Fruit fly (Drosophila melanogaster) whole organism, prepupa: ENCODE measurements around the gene Afti.

Experiments used
- Blimp-1 ChIP-seq: fragments of 200-800 bp; sonication (Bioruptor generic); optimal IDR thresholded peaks from 3 replicates; lab custom pipeline; 2017; ENCODE audit warnings: missing biosample characterization, missing genetic modification characterization, mild to moderate bottlenecking, moderate library complexity, missing genetic modification reagents
- CG10631 ChIP-seq: fragments of 200-800 bp; sonication (Bioruptor generic); optimal IDR thresholded peaks from 2 replicates; lab custom pipeline; 2016; ENCODE audit warnings: missing biosample characterization, missing genetic modification characterization
- CG10669 ChIP-seq: fragments of 200-800 bp; sonication (Bioruptor generic); optimal IDR thresholded peaks from 3 replicates; lab custom pipeline; 2018; ENCODE audit warnings: missing biosample characterization, mild to moderate bottlenecking, missing genetic modification characterization, moderate library complexity
- CG11294 ChIP-seq: fragments of 200-800 bp; sonication (Bioruptor generic); IDR thresholded peaks from 2 replicates; pipeline ENCODE4 v1.3.6; 2022; ENCODE audit warnings: missing biosample characterization, missing genetic modification characterization
- CG11762 ChIP-seq: fragments of 200-800 bp; sonication (Bioruptor generic); optimal IDR thresholded peaks from 3 replicates; lab custom pipeline; 2016; ENCODE audit warnings: missing biosample characterization, missing genetic modification characterization; ENCODE audit not compliant: insufficient read depth
- CG11902 ChIP-seq: fragments of 200-800 bp; sonication (Bioruptor generic); optimal IDR thresholded peaks from 3 replicates; lab custom pipeline; 2016; ENCODE audit warnings: missing biosample characterization, missing genetic modification characterization
- CG15336 ChIP-seq: fragments of 200-800 bp; sonication (Bioruptor generic); IDR thresholded peaks from 2 replicates; pipeline ENCODE4 v1.3.6; 2022; ENCODE audit warnings: missing biosample characterization, missing genetic modification characterization
- CG3032 ChIP-seq: fragments of 200-800 bp; optimal IDR thresholded peaks from 2 replicates; lab custom pipeline; 2019; ENCODE audit warnings: missing biosample characterization, mild to moderate bottlenecking, missing genetic modification characterization, moderate library complexity
- CG31627 ChIP-seq: fragments of 200-800 bp; sonication (Bioruptor generic); optimal IDR thresholded peaks from 3 replicates; lab custom pipeline; 2016; ENCODE audit warnings: missing biosample characterization, missing genetic modification characterization
- CG3919 ChIP-seq: fragments of 200-800 bp; sonication (Bioruptor generic); optimal IDR thresholded peaks from 3 replicates; lab custom pipeline; 2016; ENCODE audit warnings: missing biosample characterization, missing genetic modification characterization
- CG4318 ChIP-seq: fragments of 200-800 bp; sonication (Bioruptor generic); optimal IDR thresholded peaks from 3 replicates; lab custom pipeline; 2017; ENCODE audit warnings: missing biosample characterization, mild to moderate bottlenecking, missing genetic modification characterization
- CG6163 ChIP-seq: fragments of 200-800 bp; sonication (Bioruptor generic); IDR thresholded peaks from 3 replicates; pipeline ENCODE4 v1.3.6; 2022; ENCODE audit warnings: missing biosample characterization, missing genetic modification characterization
- CG6276 ChIP-seq: fragments of 200-800 bp; sonication (Bioruptor generic); optimal IDR thresholded peaks from 2 replicates; lab custom pipeline; 2017; ENCODE audit warnings: missing biosample characterization, mild to moderate bottlenecking, missing genetic modification characterization
- CG6792 ChIP-seq: fragments of 200-800 bp; sonication (Bioruptor generic); optimal IDR thresholded peaks from 3 replicates; lab custom pipeline; 2016; ENCODE audit warnings: missing biosample characterization, missing genetic modification characterization
- CG6808 ChIP-seq: fragments of 200-800 bp; sonication (Bioruptor generic); optimal IDR thresholded peaks from 3 replicates; lab custom pipeline; 2017; ENCODE audit warnings: missing biosample characterization, missing genetic modification characterization, mild to moderate bottlenecking, moderate library complexity, missing genetic modification reagents
- CG6854 ChIP-seq: fragments of 200-800 bp; sonication (Bioruptor generic); optimal IDR thresholded peaks from 2 replicates; lab custom pipeline; 2017; ENCODE audit warnings: missing biosample characterization, mild to moderate bottlenecking, missing genetic modification characterization
- CG7368 ChIP-seq: fragments of 200-800 bp; sonication (Bioruptor generic); optimal IDR thresholded peaks from 3 replicates; lab custom pipeline; 2016; ENCODE audit warnings: missing biosample characterization, missing genetic modification characterization
- CG8119 ChIP-seq: fragments of 200-800 bp; sonication (Bioruptor generic); IDR thresholded peaks from 3 replicates; pipeline ENCODE4 v1.3.6; 2022; ENCODE audit warnings: missing biosample characterization, missing genetic modification characterization
- CG8319 ChIP-seq: fragments of 200-800 bp; sonication (Bioruptor generic); optimal IDR thresholded peaks from 3 replicates; lab custom pipeline; 2016; ENCODE audit warnings: missing biosample characterization, missing genetic modification characterization
- CG8632 ChIP-seq: fragments of 200-800 bp; sonication (Bioruptor generic); optimal IDR thresholded peaks from 3 replicates; lab custom pipeline; 2016; ENCODE audit warnings: missing biosample characterization, missing genetic modification characterization
- CG9139 ChIP-seq: fragments of 200-800 bp; sonication (Bioruptor generic); optimal IDR thresholded peaks from 3 replicates; lab custom pipeline; 2017; ENCODE audit warnings: missing biosample characterization, mild to moderate bottlenecking, missing genetic modification characterization
- Eip75B ChIP-seq: fragments of 200-800 bp; sonication (Bioruptor generic); optimal IDR thresholded peaks from 3 replicates; lab custom pipeline; 2016; ENCODE audit warnings: missing biosample characterization, missing genetic modification characterization
- Eip78C ChIP-seq: fragments of 200-800 bp; sonication (Bioruptor generic); peaks from one replicate; lab custom pipeline; 2016; ENCODE audit warnings: missing biosample characterization, missing genetic modification characterization
- Eip93F ChIP-seq: fragments of 200-800 bp; sonication (Bioruptor generic); optimal IDR thresholded peaks from 2 replicates; lab custom pipeline; 2016; ENCODE audit warnings: missing biosample characterization, mild to moderate bottlenecking, missing genetic modification characterization
- Ets21C ChIP-seq: fragments of 200-800 bp; sonication (Bioruptor generic); optimal IDR thresholded peaks from 3 replicates; lab custom pipeline; 2016; ENCODE audit warnings: missing biosample characterization, missing genetic modification characterization
- Ets96B ChIP-seq: fragments of 200-800 bp; optimal IDR thresholded peaks from 2 replicates; lab custom pipeline; 2019; ENCODE audit warnings: missing biosample characterization, mild to moderate bottlenecking, missing genetic modification characterization, moderate library complexity
- Gug ChIP-seq: fragments of 200-800 bp; sonication (Bioruptor generic); IDR thresholded peaks from 2 replicates; pipeline ENCODE4 v1.3.6; 2022; ENCODE audit warnings: missing biosample characterization, missing genetic modification characterization
- Hr38 ChIP-seq: sonication (Bioruptor generic); optimal IDR thresholded peaks from 2 replicates; lab custom pipeline; 2016; ENCODE audit warnings: missing biosample characterization, missing genetic modification characterization
- Hr39 ChIP-seq: fragments of 200-800 bp; sonication (Bioruptor generic); optimal IDR thresholded peaks from 2 replicates; lab custom pipeline; 2016; ENCODE audit warnings: missing biosample characterization, missing genetic modification characterization
- Lpt ChIP-seq: fragments of 200-800 bp; sonication (Bioruptor generic); optimal IDR thresholded peaks from 3 replicates; lab custom pipeline; 2016; ENCODE audit warnings: missing biosample characterization, missing genetic modification characterization
- OdsH ChIP-seq: fragments of 200-800 bp; sonication (Bioruptor generic); optimal IDR thresholded peaks from 3 replicates; lab custom pipeline; 2016; ENCODE audit warnings: missing biosample characterization, missing genetic modification characterization
- Smox ChIP-seq: fragments of 200-800 bp; sonication (Bioruptor generic); optimal IDR thresholded peaks from 3 replicates; lab custom pipeline; 2016; ENCODE audit warnings: missing biosample characterization, missing genetic modification characterization
- Sox14 ChIP-seq: fragments of 200-800 bp; sonication (Bioruptor generic); optimal IDR thresholded peaks from 3 replicates; lab custom pipeline; 2016; ENCODE audit warnings: missing biosample characterization, missing genetic modification characterization
- Sox15 ChIP-seq: fragments of 200-800 bp; sonication (Bioruptor generic); optimal IDR thresholded peaks from 3 replicates; lab custom pipeline; 2016; ENCODE audit warnings: missing biosample characterization, missing genetic modification characterization
- achi ChIP-seq: fragments of 200-800 bp; sonication (Bioruptor generic); optimal IDR thresholded peaks from 3 replicates; lab custom pipeline; 2016; ENCODE audit warnings: missing biosample characterization, missing genetic modification characterization
- acj6 ChIP-seq: fragments of 200-800 bp; sonication (Bioruptor generic); optimal IDR thresholded peaks from 3 replicates; lab custom pipeline; 2016; ENCODE audit warnings: missing biosample characterization, missing genetic modification characterization
- dsx ChIP-seq: fragments of 200-800 bp; optimal IDR thresholded peaks from 3 replicates; lab custom pipeline; 2019; ENCODE audit warnings: missing biosample characterization, mild to moderate bottlenecking, missing genetic modification characterization, moderate library complexity; ENCODE audit not compliant: poor library complexity, severe bottlenecking
- eg ChIP-seq: fragments of 200-800 bp; sonication (Bioruptor generic); IDR thresholded peaks from 3 replicates; pipeline ENCODE4 v1.3.6; 2022; ENCODE audit warnings: missing biosample characterization, missing genetic modification characterization
- esn ChIP-seq: fragments of 200-800 bp; sonication (Bioruptor generic); optimal IDR thresholded peaks from 2 replicates; lab custom pipeline; 2016; ENCODE audit warnings: missing biosample characterization, mild to moderate bottlenecking, missing genetic modification characterization, moderate library complexity
- fd59A ChIP-seq: fragments of 200-800 bp; sonication (Bioruptor generic); optimal IDR thresholded peaks from 2 replicates; lab custom pipeline; 2017; ENCODE audit warnings: missing biosample characterization, mild to moderate bottlenecking, missing genetic modification characterization, missing genetic modification reagents
- fkh ChIP-seq: fragments of 200-800 bp; sonication (Bioruptor generic); optimal IDR thresholded peaks from 3 replicates; lab custom pipeline; 2017; ENCODE audit warnings: missing biosample characterization, mild to moderate bottlenecking, missing genetic modification characterization, moderate library complexity
- net ChIP-seq: fragments of 200-800 bp; sonication (Bioruptor generic); optimal IDR thresholded peaks from 3 replicates; lab custom pipeline; 2016; ENCODE audit warnings: missing biosample characterization, missing genetic modification characterization
- pdm3 ChIP-seq: fragments of 200-800 bp; sonication (Bioruptor generic); optimal IDR thresholded peaks from 3 replicates; lab custom pipeline; 2016; ENCODE audit warnings: missing biosample characterization, missing genetic modification characterization
- spab ChIP-seq: fragments of 200-800 bp; sonication (Bioruptor generic); optimal IDR thresholded peaks from 2 replicates; lab custom pipeline; 2017; ENCODE audit warnings: missing biosample characterization, mild to moderate bottlenecking, missing genetic modification characterization, missing genetic modification reagents
- svp ChIP-seq: fragments of 200-800 bp; sonication (Bioruptor generic); peaks from one replicate; lab custom pipeline; 2016; ENCODE audit warnings: missing biosample characterization, missing genetic modification characterization
- topi ChIP-seq: fragments of 200-800 bp; sonication (Bioruptor generic); optimal IDR thresholded peaks from 3 replicates; lab custom pipeline; 2016; ENCODE audit warnings: missing biosample characterization, missing genetic modification characterization
- vri ChIP-seq: fragments of 200-800 bp; sonication (Bioruptor generic); optimal IDR thresholded peaks from 3 replicates; lab custom pipeline; 2016; ENCODE audit warnings: missing biosample characterization, mild to moderate bottlenecking, missing genetic modification characterization

The Afti gene

dm6 chr3R:14373828-14374217 is 47.3 kb upstream of the Afti start (continued):
- TF ChIP-seq CG11762 (GFP tag; lab: Kevin White, UChicago) (peak; percentile 3), CG6854 (GFP tag; lab: Kevin White, UChicago) (no peak), CG15336 (peak; percentile 84), esn (no peak), Smox (GFP tag; lab: Kevin White, UChicago) (no peak), vri (no peak), fd59A (GFP tag; lab: Kevin White, UChicago) (no peak), acj6 (GFP tag; lab: Kevin White, UChicago) (peak; percentile 67), CG10631 (GFP tag; lab: Kevin White, UChicago) (peak; percentile 44), Hr39 (GFP tag; lab: Kevin White, UChicago) (no peak), CG9139 (GFP tag; lab: Kevin White, UChicago) (no peak), OdsH (GFP tag; lab: Kevin White, UChicago) (peak; percentile 73), Eip75B (GFP tag; lab: Kevin White, UChicago) (no peak), CG7368 (GFP tag; lab: Kevin White, UChicago) (peak; percentile 14), Ets21C (no peak), Sox15 (no peak), Ets96B (tag; lab: Kevin White, UChicago) (peak; percentile 86)

DNA sequence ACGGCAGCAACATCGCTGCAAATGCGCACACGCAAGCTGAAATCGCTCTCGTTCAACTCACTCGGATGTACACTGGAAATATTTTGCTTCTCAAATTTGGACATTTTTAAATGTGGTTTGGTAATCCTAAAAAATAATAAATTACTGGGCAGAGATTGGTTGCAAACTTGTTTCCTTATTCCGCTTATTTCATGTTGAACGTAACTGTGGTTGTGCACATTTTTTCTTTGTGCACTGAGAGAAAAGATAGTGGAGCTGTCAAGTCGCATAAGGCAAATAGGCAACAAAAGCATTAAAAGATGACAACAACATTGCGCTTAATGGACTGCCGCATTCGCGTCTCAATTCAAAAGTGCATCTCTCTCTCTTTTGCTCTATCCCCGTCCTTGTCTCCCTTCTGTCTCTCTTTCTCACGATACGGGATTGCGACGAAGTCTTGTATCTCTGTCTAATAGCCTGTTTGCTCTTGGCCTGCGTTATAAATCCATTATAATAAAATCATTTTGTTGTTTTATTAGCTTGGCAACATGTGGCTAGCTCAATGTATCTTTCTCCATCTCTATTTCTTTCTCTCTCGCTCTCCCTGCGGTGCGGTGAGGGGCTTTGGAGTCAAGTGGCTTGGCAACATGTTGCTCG is 46.8 kb upstream of the Afti start:
- peak; percentile 97 for TF ChIP-seq CG6163 (GFP tag; lab: Robert Waterston, UW)
- peak; percentile 100 for TF ChIP-seq CG8119 (GFP tag; lab: Robert Waterston, UW)
- peak; percentile 98 for TF ChIP-seq CG4318 (GFP tag; lab: Kevin White, UChicago)
- TF ChIP-seq CG11294 (GFP tag; lab: Robert Waterston, UW) = peak; percentile 90
- TF ChIP-seq Eip75B (GFP tag; lab: Kevin White, UChicago) = peak; percentile 96
- TF ChIP-seq CG10669 (GFP tag; lab: Kevin White, UChicago) = peak; percentile 96
- peak; percentile 74 for TF ChIP-seq vri
- peak; percentile 88 for TF ChIP-seq CG11902
- peak; percentile 88 for TF ChIP-seq CG6808 (GFP tag; lab: Kevin White, UChicago)
- peak; percentile 96 for TF ChIP-seq CG6276
- TF ChIP-seq Eip78C = peak; percentile 99
- peak; percentile 92 for TF ChIP-seq svp
- no peak for TF ChIP-seq CG6854 (GFP tag; lab: Kevin White, UChicago)
- peak; percentile 99 for TF ChIP-seq pdm3 (GFP tag; lab: Kevin White, UChicago)
- TF ChIP-seq Ets21C = peak; percentile 88
- TF ChIP-seq CG8319 (GFP tag; lab: Kevin White, UChicago) = peak; percentile 92
- TF ChIP-seq CG11762 (GFP tag; lab: Kevin White, UChicago) = peak; percentile 93
- peak; percentile 98 for TF ChIP-seq Lpt
- TF ChIP-seq fkh (GFP tag; lab: Kevin White, UChicago) = peak; percentile 43
- peak; percentile 94 for TF ChIP-seq esn
- peak; percentile 95 for TF ChIP-seq eg (GFP tag; lab: Robert Waterston, UW)
- peak; percentile 94 for TF ChIP-seq CG31627
- peak; percentile 92 for TF ChIP-seq CG9139 (GFP tag; lab: Kevin White, UChicago)
- peak; percentile 98 for TF ChIP-seq Sox14 (GFP tag; lab: Kevin White, UChicago)
- peak; percentile 99 for TF ChIP-seq OdsH (GFP tag; lab: Kevin White, UChicago)
- TF ChIP-seq dsx = peak; percentile 95
- peak; percentile 94 for TF ChIP-seq CG8632
- peak; percentile 97 for TF ChIP-seq CG3919 (GFP tag; lab: Kevin White, UChicago)
- TF ChIP-seq CG10631 (GFP tag; lab: Kevin White, UChicago) = peak; percentile 98
- peak; percentile 92 for TF ChIP-seq Gug (GFP tag; lab: Robert Waterston, UW)
- TF ChIP-seq CG6792 (GFP tag; lab: Kevin White, UChicago) = peak; percentile 94
- peak; percentile 59 for TF ChIP-seq Eip93F
- peak; percentile 92 for TF ChIP-seq topi (GFP tag; lab: Kevin White, UChicago)
- peak; percentile 94 for TF ChIP-seq spab
- peak; percentile 98 for TF ChIP-seq net (GFP tag; lab: Kevin White, UChicago)
- peak; percentile 98 for TF ChIP-seq fd59A (GFP tag; lab: Kevin White, UChicago)
- TF ChIP-seq CG15336 = peak; percentile 99
- peak; percentile 99 for TF ChIP-seq acj6 (GFP tag; lab: Kevin White, UChicago)
- TF ChIP-seq Blimp-1 (GFP tag; lab: Kevin White, UChicago) = peak; percentile 3
- peak; percentile 97 for TF ChIP-seq Hr38 (GFP tag; lab: Kevin White, UChicago)
- peak; percentile 92 for TF ChIP-seq CG3032 (tag; lab: Kevin White, UChicago)
- TF ChIP-seq Hr39 (GFP tag; lab: Kevin White, UChicago) = peak; percentile 95
- TF ChIP-seq achi = peak; percentile 98
